Fruit fly (Drosophila melanogaster) whole organism, wandering third instar larva: Measurements from ENCODE around the gene CG34384.

Experiments used
- br ChIP-seq: fragments of 200-800 bp; sonication (Bioruptor generic); optimal IDR thresholded peaks from 2 replicates; lab custom pipeline; 2016; ENCODE audit warnings: missing biosample characterization, missing genetic modification characterization
- psq ChIP-seq: fragments of 200-800 bp; sonication (Bioruptor generic); optimal IDR thresholded peaks from 3 replicates; lab custom pipeline; 2017; ENCODE audit warnings: missing biosample characterization, mild to moderate bottlenecking, missing genetic modification characterization, moderate library complexity

- TF ChIP-seq psq (GFP tag; lab: Kevin White, UChicago) (no peak), br (GFP tag; lab: Kevin White, UChicago) (no peak)
Measured at dm6 chr3R:7892246-7893000, 78.3 kb downstream of the CG34384 start.
